Fruit fly (Drosophila melanogaster) whole organism, embryonic: ENCODE results near the gene CG14839.

Experiments
- CG10462 ChIP-seq: fragments of 200-800 bp; sonication (Bioruptor generic); optimal IDR thresholded peaks from 2 replicates; lab custom pipeline; 2016; ENCODE audit warnings: missing biosample characterization, missing genetic modification characterization
- CG10565 ChIP-seq: fragments of 200-800 bp; sonication (Bioruptor generic); optimal IDR thresholded peaks from 3 replicates; lab custom pipeline; 2016; ENCODE audit warnings: missing biosample characterization, mild to moderate bottlenecking, missing genetic modification characterization
- CG11504 ChIP-seq: fragments of 200-800 bp; sonication (Bioruptor generic); optimal IDR thresholded peaks from 3 replicates; lab custom pipeline; 2019; ENCODE audit warnings: missing biosample characterization, mild to moderate bottlenecking, missing genetic modification characterization, moderate library complexity
- CG12071 ChIP-seq: fragments of 200-800 bp; sonication (Bioruptor generic); optimal IDR thresholded peaks from 3 replicates; lab custom pipeline; 2018; ENCODE audit warnings: missing biosample characterization, mild to moderate bottlenecking, missing genetic modification characterization
- CG12391 ChIP-seq: fragments of 200-800 bp; sonication (Bioruptor generic); optimal IDR thresholded peaks from 3 replicates; lab custom pipeline; 2018; ENCODE audit warnings: missing biosample characterization, mild to moderate bottlenecking, missing genetic modification characterization, moderate library complexity
- CG13287 ChIP-seq: fragments of 200-800 bp; sonication (Bioruptor generic); IDR thresholded peaks from 2 replicates; pipeline ENCODE4 v1.3.6; 2022; ENCODE audit warnings: missing biosample characterization, missing genetic modification characterization; ENCODE audit not compliant: partially characterized antibody
- CG14667 ChIP-seq: fragments of 200-800 bp; sonication (Bioruptor generic); IDR thresholded peaks from 2 replicates; pipeline ENCODE4 v1.3.6; 2022; ENCODE audit warnings: missing biosample characterization, missing genetic modification characterization
- CG14710 ChIP-seq: fragments of 200-800 bp; sonication (Bioruptor generic); optimal IDR thresholded peaks from 3 replicates; lab custom pipeline; 2019; ENCODE audit warnings: missing biosample characterization, mild to moderate bottlenecking, missing genetic modification characterization, moderate library complexity
- CG14860 ChIP-seq: fragments of 200-800 bp; sonication (Bioruptor generic); IDR thresholded peaks from 3 replicates; pipeline ENCODE4 v1.3.6; 2022; ENCODE audit warnings: missing biosample characterization, missing genetic modification characterization; ENCODE audit not compliant: partially characterized antibody
- CG15269 ChIP-seq: fragments of 200-800 bp; sonication (Bioruptor generic); optimal IDR thresholded peaks from 2 replicates; lab custom pipeline; 2018; ENCODE audit warnings: missing biosample characterization, mild to moderate bottlenecking, missing genetic modification characterization, moderate library complexity
- CG1602 ChIP-seq: fragments of 200-800 bp; sonication (Bioruptor generic); optimal IDR thresholded peaks from 3 replicates; lab custom pipeline; 2016; ENCODE audit warnings: missing biosample characterization, missing genetic modification characterization
- CG16863 ChIP-seq: fragments of 200-800 bp; sonication (Bioruptor generic); optimal IDR thresholded peaks from 3 replicates; lab custom pipeline; 2016; ENCODE audit warnings: missing biosample characterization, missing genetic modification characterization
- CG17328 ChIP-seq: fragments of 200-800 bp; sonication (Bioruptor generic); IDR thresholded peaks from 2 replicates; pipeline ENCODE4 v1.3.6; 2022; ENCODE audit warnings: missing biosample characterization, missing genetic modification characterization
- CG17385 ChIP-seq: fragments of 200-800 bp; sonication (Bioruptor generic); optimal IDR thresholded peaks from 3 replicates; lab custom pipeline; 2018; ENCODE audit warnings: missing biosample characterization, mild to moderate bottlenecking, missing genetic modification characterization
- CG17612 ChIP-seq: fragments of 200-800 bp; sonication (Bioruptor generic); IDR thresholded peaks from 2 replicates; pipeline ENCODE4 v1.3.6; 2022; ENCODE audit warnings: missing biosample characterization, missing genetic modification characterization
- CG17829 ChIP-seq: fragments of 200-800 bp; optimal IDR thresholded peaks from 2 replicates; lab custom pipeline; 2019; ENCODE audit warnings: missing biosample characterization, mild to moderate bottlenecking, missing genetic modification characterization, moderate library complexity
- CG2120 ChIP-seq: fragments of 200-800 bp; sonication (Bioruptor generic); optimal IDR thresholded peaks from 3 replicates; lab custom pipeline; 2016; ENCODE audit warnings: missing biosample characterization, missing genetic modification characterization
- CG3065 ChIP-seq: fragments of 200-800 bp; sonication (Bioruptor generic); optimal IDR thresholded peaks from 2 replicates; lab custom pipeline; 2016; ENCODE audit warnings: missing biosample characterization, missing genetic modification characterization
- CG31441 ChIP-seq: fragments of 200-800 bp; sonication (Bioruptor generic); IDR thresholded peaks from 2 replicates; pipeline ENCODE4 v1.3.6; 2022; ENCODE audit warnings: missing biosample characterization, missing genetic modification characterization
- CG3163 ChIP-seq: fragments of 200-800 bp; sonication (Bioruptor generic); optimal IDR thresholded peaks from 3 replicates; lab custom pipeline; 2016; ENCODE audit warnings: missing biosample characterization, missing genetic modification characterization
- CG33213 ChIP-seq: fragments of 200-800 bp; sonication (Bioruptor generic); optimal IDR thresholded peaks from 3 replicates; lab custom pipeline; 2016; ENCODE audit warnings: missing biosample characterization, missing genetic modification characterization
- CG34376 ChIP-seq: fragments of 200-800 bp; sonication (Bioruptor generic); optimal IDR thresholded peaks from 2 replicates; lab custom pipeline; 2018; ENCODE audit warnings: missing biosample characterization, mild to moderate bottlenecking, missing genetic modification characterization
- CG4820 ChIP-seq: fragments of 200-800 bp; sonication (Bioruptor generic); optimal IDR thresholded peaks from 3 replicates; lab custom pipeline; 2016; ENCODE audit warnings: missing biosample characterization, missing genetic modification characterization
- CG6854 ChIP-seq: fragments of 200-800 bp; sonication (Bioruptor generic); optimal IDR thresholded peaks from 3 replicates; lab custom pipeline; 2017; ENCODE audit warnings: missing biosample characterization, mild to moderate bottlenecking, missing genetic modification characterization
- CG8089 ChIP-seq: fragments of 200-800 bp; sonication (Bioruptor generic); optimal IDR thresholded peaks from 3 replicates; lab custom pipeline; 2016; ENCODE audit warnings: missing biosample characterization, missing genetic modification characterization
- CG8359 ChIP-seq: fragments of 200-800 bp; sonication (Bioruptor generic); optimal IDR thresholded peaks from 2 replicates; lab custom pipeline; 2017; ENCODE audit warnings: missing biosample characterization, mild to moderate bottlenecking, missing genetic modification characterization, borderline replicate concordance
- CG8924 ChIP-seq: fragments of 200-800 bp; optimal IDR thresholded peaks from 3 replicates; lab custom pipeline; 2019; ENCODE audit warnings: missing biosample characterization, mild to moderate bottlenecking, missing genetic modification characterization, moderate library complexity
- CG9609 ChIP-seq: fragments of 200-800 bp; sonication (Bioruptor generic); optimal IDR thresholded peaks from 3 replicates; lab custom pipeline; 2016; ENCODE audit warnings: missing biosample characterization, missing genetic modification characterization
- CkIIα-i1 ChIP-seq: fragments of 200-800 bp; sonication (Bioruptor generic); IDR thresholded peaks from 2 replicates; pipeline ENCODE4 v1.3.6; 2022; ENCODE audit warnings: missing biosample characterization, missing genetic modification characterization
- Fer1 ChIP-seq: fragments of 200-800 bp; sonication (Bioruptor generic); optimal IDR thresholded peaks from 2 replicates; lab custom pipeline; 2017; ENCODE audit warnings: missing biosample characterization, mild to moderate bottlenecking, missing genetic modification characterization
- Fer3 ChIP-seq: fragments of 200-800 bp; sonication (Bioruptor generic); optimal IDR thresholded peaks from 2 replicates; lab custom pipeline; 2018; ENCODE audit warnings: missing biosample characterization, mild to moderate bottlenecking, missing genetic modification characterization, moderate library complexity
- H2.0 ChIP-seq: fragments of 200-800 bp; sonication (Bioruptor generic); IDR thresholded peaks from 2 replicates; pipeline ENCODE4 v1.3.6; 2022; ENCODE audit warnings: missing biosample characterization, missing genetic modification characterization
- MTF-1 ChIP-seq: fragments of 200-800 bp; sonication (Bioruptor generic); optimal IDR thresholded peaks from 2 replicates; lab custom pipeline; 2018; ENCODE audit warnings: missing biosample characterization, mild to moderate bottlenecking, missing genetic modification characterization, borderline replicate concordance
- NK7.1 ChIP-seq: fragments of 200-800 bp; sonication (Bioruptor generic); optimal IDR thresholded peaks from 3 replicates; lab custom pipeline; 2016; ENCODE audit warnings: missing biosample characterization, missing genetic modification characterization
- Nf-YA ChIP-seq: fragments of 200-800 bp; sonication (Bioruptor generic); IDR thresholded peaks from 2 replicates; pipeline ENCODE4 v1.3.6; 2022; ENCODE audit warnings: missing biosample characterization, missing genetic modification characterization
- PHDP ChIP-seq: fragments of 200-800 bp; sonication (Bioruptor generic); optimal IDR thresholded peaks from 3 replicates; lab custom pipeline; 2018; ENCODE audit warnings: missing biosample characterization, mild to moderate bottlenecking, missing genetic modification characterization, moderate library complexity
- ase ChIP-seq: fragments of 200-800 bp; sonication (Bioruptor generic); IDR thresholded peaks from 3 replicates; pipeline ENCODE4 v1.3.6; 2022; ENCODE audit warnings: missing biosample characterization, missing genetic modification characterization
- az2 ChIP-seq: fragments of 200-800 bp; sonication (Bioruptor generic); optimal IDR thresholded peaks from 3 replicates; lab custom pipeline; 2016; ENCODE audit warnings: missing biosample characterization, missing genetic modification characterization
- btn ChIP-seq: fragments of 200-800 bp; sonication (Bioruptor generic); optimal IDR thresholded peaks from 2 replicates; lab custom pipeline; 2016; ENCODE audit warnings: missing biosample characterization, missing genetic modification characterization
- cwo ChIP-seq: fragments of 200-800 bp; sonication (Bioruptor generic); optimal IDR thresholded peaks from 3 replicates; lab custom pipeline; 2017; ENCODE audit warnings: missing biosample characterization, missing genetic modification characterization, mild to moderate bottlenecking, moderate library complexity, missing genetic modification reagents
- esg ChIP-seq: fragments of 200-800 bp; sonication (Bioruptor generic); conservative IDR thresholded peaks from 2 replicates; pipeline ENCODE4 v1.3.6; 2022; ENCODE audit warnings: missing biosample characterization, missing genetic modification characterization
- eve ChIP-seq, 2 experiments: fragments of >200 bp; optimal IDR thresholded peaks; 2 replicates each; lab custom pipeline; 2017; ENCODE audit warnings: missing biosample characterization in 2 of 2, missing genetic modification characterization in 2 of 2
- eyg ChIP-seq: fragments of 200-800 bp; sonication (Bioruptor generic); optimal IDR thresholded peaks from 3 replicates; lab custom pipeline; 2016; ENCODE audit warnings: missing biosample characterization, missing genetic modification characterization
- ham ChIP-seq: fragments of 200-800 bp; sonication (Bioruptor generic); IDR thresholded peaks from 2 replicates; pipeline ENCODE4 v1.3.6; 2022; ENCODE audit warnings: missing biosample characterization, missing genetic modification characterization
- klu ChIP-seq: fragments of 200-800 bp; sonication (Bioruptor generic); IDR thresholded peaks from 2 replicates; pipeline ENCODE4 v1.3.6; 2022; ENCODE audit warnings: missing biosample characterization, missing genetic modification characterization
- lbe ChIP-seq: fragments of 200-800 bp; sonication (Bioruptor generic); optimal IDR thresholded peaks from 2 replicates; lab custom pipeline; 2016; ENCODE audit warnings: missing biosample characterization, mild to moderate bottlenecking, missing genetic modification characterization
- pnt ChIP-seq: fragments of 200-800 bp; sonication (Bioruptor generic); optimal IDR thresholded peaks from 3 replicates; lab custom pipeline; 2016; ENCODE audit warnings: missing biosample characterization, missing genetic modification characterization
- sisA ChIP-seq: fragments of 200-800 bp; sonication (Bioruptor generic); IDR thresholded peaks from 2 replicates; pipeline ENCODE4 v1.3.6; 2022; ENCODE audit warnings: missing biosample characterization, missing genetic modification characterization
- tll ChIP-seq, 2 experiments: fragments of 200-800 bp in 1 of 2; fragments of >200 bp in 1 of 2; sonication (Bioruptor generic) in 1 of 2; optimal IDR thresholded peaks; 2 replicates each; lab custom pipeline; 2017 to 2019; ENCODE audit warnings: missing biosample characterization in 2 of 2, missing genetic modification characterization in 2 of 2, mild to moderate bottlenecking in 1 of 2, moderate library complexity in 1 of 2
- toy ChIP-seq: fragments of 200-800 bp; sonication (Bioruptor generic); IDR thresholded peaks from 2 replicates; pipeline ENCODE4 v1.3.6; 2022; ENCODE audit warnings: missing biosample characterization, missing genetic modification characterization
- vnd ChIP-seq: fragments of 200-800 bp; sonication (Bioruptor generic); IDR thresholded peaks from 3 replicates; pipeline ENCODE4 v1.3.6; 2022; ENCODE audit warnings: missing biosample characterization, missing genetic modification characterization; ENCODE audit not compliant: partially characterized antibody
- zfh1 ChIP-seq: fragments of 200-800 bp; sonication (Bioruptor generic); IDR thresholded peaks from 3 replicates; pipeline ENCODE4 v1.3.6; 2022; ENCODE audit warnings: missing biosample characterization, missing genetic modification characterization

CG14839 gene

dm6 chr3R:14299891-14300290, 37.7 kb downstream of the CG14839 start (continued):
- TF ChIP-seq zfh1 (no peak), CG15269 (tag; lab: Kevin White, UChicago) (no peak), CG8924 (tag; lab: Kevin White, UChicago) (peak; percentile 9), az2 (GFP tag; lab: Kevin White, UChicago) (no peak), CG14667 (GFP tag; lab: Robert Waterston, UW) (no peak), CG10462 (no peak), CG34376 (no peak), cwo (no peak), CG14860 (GFP tag; lab: Robert Waterston, UW) (no peak), eve (GFP tag; optimal IDR thresholded peaks at IDR 0.05; lab: Kevin White, UChicago) (no peak), CG12391 (no peak), CG3163 (GFP tag; lab: Kevin White, UChicago) (no peak), CG31441 (GFP tag; lab: Robert Waterston, UW) (0 out of 2 replicates have a peak, but pooled peaks have one; percentile 26), CG12071 (GFP tag; lab: Kevin White, UChicago) (peak; percentile 80), CG9609 (no peak), Nf-YA (no peak), CG1602 (GFP tag; lab: Kevin White, UChicago) (no peak), CG13287 (GFP tag; lab: Robert Waterston, UW) (no peak), toy (GFP tag; lab: Robert Waterston, UW) (no peak), CG14710 (tag; lab: Kevin White, UChicago) (peak; percentile 31), H2.0 (GFP tag; lab: Robert Waterston, UW) (no peak), vnd (GFP tag; lab: Robert Waterston, UW) (no peak), CG3065 (GFP tag; lab: Kevin White, UChicago) (no peak), CG17612 (GFP tag; lab: Robert Waterston, UW) (no peak), CG8089 (GFP tag; lab: Kevin White, UChicago) (no peak), klu (GFP tag; lab: Robert Waterston, UW) (no peak), CG4820 (no peak), tll (GFP tag; optimal IDR thresholded peaks at IDR 0.05; lab: Kevin White, UChicago) (no peak), CkIIα-i1 (GFP tag; lab: Robert Waterston, UW) (no peak), PHDP (tag; lab: Kevin White, UChicago) (peak; percentile 46), pnt (no peak), Fer3 (tag; lab: Kevin White, UChicago) (peak; percentile 17), eyg (GFP tag; lab: Kevin White, UChicago) (no peak), CG33213 (no peak), CG16863 (GFP tag; lab: Kevin White, UChicago) (no peak), sisA (no peak), Fer1 (GFP tag; lab: Kevin White, UChicago) (peak; percentile 62), CG17829 (tag; lab: Kevin White, UChicago) (no peak), lbe (no peak), CG17385 (GFP tag; lab: Kevin White, UChicago) (peak; percentile 26), CG6854 (GFP tag; lab: Kevin White, UChicago) (no peak), ase (no peak), NK7.1 (GFP tag; lab: Kevin White, UChicago) (no peak), CG10565 (GFP tag; lab: Kevin White, UChicago) (no peak), ham (GFP tag; lab: Robert Waterston, UW) (no peak), esg (GFP tag; lab: Robert Waterston, UW) (no peak), MTF-1 (GFP tag; lab: Kevin White, UChicago) (peak; percentile 57), CG11504 (tag; lab: Kevin White, UChicago) (no peak), CG2120 (GFP tag; lab: Kevin White, UChicago) (no peak), CG17328 (GFP tag; lab: Robert Waterston, UW) (no peak), btn (GFP tag; lab: Kevin White, UChicago) (no peak), CG8359 (GFP tag; lab: Kevin White, UChicago) (peak; percentile 23)
